Worm (Caenorhabditis elegans) whole organism, L4/young adult: ENCODE data around the gene oac-15.

Experiments used
- W03F9.2 ChIP-seq: fragments of 150-350 bp; optimal IDR thresholded peaks from 2 replicates; lab custom pipeline; 2014; ENCODE audit warnings: missing biosample characterization, missing genetic modification characterization
- dao-5 ChIP-seq: sonication (generic microtip); optimal IDR thresholded peaks from 2 replicates; lab custom pipeline; 2016; ENCODE audit warnings: missing genotype, missing genetic modification characterization, moderate library complexity, missing compliant biosample characterization
- him-1 ChIP-seq: sonication (generic microtip); optimal IDR thresholded peaks from 2 replicates; lab custom pipeline; 2016; ENCODE audit warnings: missing genotype, missing genetic modification reagents, missing genetic modification characterization, missing compliant biosample characterization

Gene oac-15

DNA sequence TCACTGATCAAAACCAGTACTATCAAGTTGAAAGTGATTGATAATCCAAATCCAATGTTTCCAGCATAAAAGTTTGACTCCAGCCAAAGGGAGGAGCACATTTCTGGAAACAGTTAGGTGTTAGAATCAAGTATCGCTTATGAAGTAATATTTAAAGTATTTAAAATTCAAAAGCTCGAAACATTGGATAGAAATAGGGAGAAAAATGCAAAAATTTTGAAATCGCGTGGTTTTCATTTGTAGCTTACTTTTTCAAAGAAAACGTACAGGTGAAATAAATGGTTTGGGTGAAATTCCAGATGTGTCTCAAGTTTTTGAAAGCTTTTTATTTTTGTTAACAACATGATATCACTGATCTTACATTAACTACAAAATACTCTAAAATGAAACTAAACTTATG is 40.7 kb downstream of the oac-15 start, which contains the start of gene str-111:
Gene str-111 (minus strand): TSS at position 101 of the 400 bp plus-strand sequence.
- TF ChIP-seq him-1 (no peak), dao-5 (tag; lab: Kevin White, UChicago) (no peak), W03F9.2 (tag; lab: Kevin White, UChicago) (no peak)

- TF ChIP-seq dao-5 (tag; lab: Kevin White, UChicago) (no peak), W03F9.2 (tag; lab: Kevin White, UChicago) (no peak), him-1 (no peak)
Observed at ce11 chrV:16165936-16166335, 43.8 kb downstream of the oac-15 start, which contains the start of gene str-108. str-108 (plus strand) TSS chrV:16166236.

- TF ChIP-seq W03F9.2 (tag; lab: Kevin White, UChicago) = no peak
- no peak for TF ChIP-seq dao-5 (tag; lab: Kevin White, UChicago)
- no peak for TF ChIP-seq him-1
Observed at ce11 chrV:16163719-16164118, 46.0 kb downstream of the oac-15 start, which contains the start of gene F10A3.12. F10A3.12 (plus strand) TSS chrV:16164019.

DNA sequence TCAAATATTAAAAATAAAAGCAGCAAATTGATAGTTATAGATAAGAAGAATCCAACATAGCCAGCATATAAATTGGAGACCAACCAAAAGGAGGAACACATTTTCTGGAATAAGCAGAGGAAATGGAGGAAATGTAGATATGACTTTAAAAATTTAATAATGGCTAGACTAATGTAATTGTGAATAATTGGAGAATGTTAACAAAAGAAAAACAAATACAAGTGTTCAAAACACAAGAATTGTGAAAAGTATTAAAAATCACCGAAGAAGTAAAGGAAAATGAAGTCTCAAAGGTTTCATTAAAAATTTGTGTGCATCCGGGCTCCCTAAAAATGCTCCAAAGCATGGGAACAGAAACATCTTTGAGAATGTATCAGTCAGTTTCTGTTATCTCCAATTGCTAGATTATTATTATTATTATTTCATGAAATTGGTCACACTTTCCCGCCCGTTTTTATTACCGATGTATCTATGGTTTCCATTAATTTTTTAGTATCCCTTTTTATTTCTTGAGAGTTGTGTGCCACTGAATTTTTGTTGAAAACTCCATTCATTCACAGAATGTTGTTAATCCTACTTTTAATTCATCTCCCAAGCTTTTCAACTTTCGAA is 47.5 kb downstream of the oac-15 start, which contains the start of the genes str-109 and F10A3.11:
Gene str-109 (minus strand): TSS at position 101 of the 612 bp plus-strand sequence.
Gene F10A3.11 (plus strand): TSS at position 562 of the 612 bp plus-strand sequence.
- TF ChIP-seq dao-5 (tag; lab: Kevin White, UChicago) (no peak), W03F9.2 (tag; lab: Kevin White, UChicago) (no peak), him-1 (no peak)

DNA sequence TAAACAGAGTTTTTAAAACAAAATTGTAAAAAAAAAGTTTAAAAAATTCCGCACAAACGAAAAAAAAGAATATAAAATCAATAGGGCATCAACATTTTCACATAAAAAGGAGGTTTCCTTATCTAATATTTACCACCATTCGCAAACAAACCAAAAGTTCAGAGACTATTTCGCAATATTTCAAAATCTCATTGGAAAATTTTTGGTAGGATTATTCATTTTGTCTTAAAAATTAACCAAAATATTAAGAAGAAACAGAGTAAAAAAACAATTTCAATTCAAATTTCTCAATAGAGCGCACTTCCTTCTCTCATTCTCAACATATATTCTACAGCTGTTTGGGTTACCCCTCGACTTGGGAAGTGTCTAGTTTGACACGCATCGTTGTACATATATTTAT is 49.6 kb downstream of the oac-15 start:
- TF ChIP-seq him-1 = no peak

DNA sequence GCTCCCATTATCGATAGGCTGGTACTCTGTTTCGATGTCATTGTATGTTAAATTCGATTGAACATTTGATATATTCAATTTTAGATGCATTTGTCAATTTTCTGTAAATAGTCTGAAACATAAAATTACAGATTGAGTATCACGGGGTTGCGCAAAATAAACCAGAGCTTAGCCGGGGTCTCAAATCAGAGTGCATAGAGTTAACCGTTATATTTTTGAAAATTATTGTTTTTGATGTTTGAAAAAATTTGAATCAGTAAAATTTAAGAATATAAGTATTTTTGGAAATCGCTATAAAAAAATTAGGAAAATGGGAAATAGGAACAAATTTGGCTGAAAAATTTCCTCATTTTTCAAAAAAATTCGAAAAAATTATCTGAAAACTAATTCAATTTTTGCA is 50.1 kb downstream of the oac-15 start, which contains the start of gene F10A3.17:
Gene F10A3.17 (minus strand): TSS at position 101 of the 400 bp plus-strand sequence.
- TF ChIP-seq him-1 = no peak
- TF ChIP-seq W03F9.2 (tag; lab: Kevin White, UChicago) = no peak
- no peak for TF ChIP-seq dao-5 (tag; lab: Kevin White, UChicago)

DNA sequence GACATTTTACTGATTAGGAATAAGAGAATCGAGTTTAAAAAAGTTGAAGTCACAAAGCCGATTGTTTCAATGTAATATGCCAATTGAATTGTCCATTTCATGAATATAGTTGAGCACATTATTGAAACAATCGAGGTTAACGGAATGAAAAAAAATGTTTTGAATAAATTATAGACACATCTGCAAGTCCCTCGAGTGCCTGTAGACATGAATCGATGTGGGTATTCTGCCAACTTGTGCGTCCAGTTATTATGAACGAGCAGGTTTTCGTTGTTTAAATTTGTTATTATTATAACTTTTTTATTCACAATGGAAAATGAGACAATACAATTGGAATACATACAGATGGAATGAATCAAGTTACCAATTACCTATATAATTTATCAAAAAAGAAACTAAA is 51.3 kb downstream of the oac-15 start, which contains the start of gene str-99:
Gene str-99 (minus strand): TSS at position 101 of the 400 bp plus-strand sequence.
- TF ChIP-seq W03F9.2 (tag; lab: Kevin White, UChicago) (no peak), him-1 (no peak), dao-5 (tag; lab: Kevin White, UChicago) (no peak)
